Fruit fly (Drosophila melanogaster): Measurements from ENCODE around the gene G9a.
A peak's percentile ranks its signal among the peaks of the same experiment; 100 is the strongest.

G9a gene

DNA sequence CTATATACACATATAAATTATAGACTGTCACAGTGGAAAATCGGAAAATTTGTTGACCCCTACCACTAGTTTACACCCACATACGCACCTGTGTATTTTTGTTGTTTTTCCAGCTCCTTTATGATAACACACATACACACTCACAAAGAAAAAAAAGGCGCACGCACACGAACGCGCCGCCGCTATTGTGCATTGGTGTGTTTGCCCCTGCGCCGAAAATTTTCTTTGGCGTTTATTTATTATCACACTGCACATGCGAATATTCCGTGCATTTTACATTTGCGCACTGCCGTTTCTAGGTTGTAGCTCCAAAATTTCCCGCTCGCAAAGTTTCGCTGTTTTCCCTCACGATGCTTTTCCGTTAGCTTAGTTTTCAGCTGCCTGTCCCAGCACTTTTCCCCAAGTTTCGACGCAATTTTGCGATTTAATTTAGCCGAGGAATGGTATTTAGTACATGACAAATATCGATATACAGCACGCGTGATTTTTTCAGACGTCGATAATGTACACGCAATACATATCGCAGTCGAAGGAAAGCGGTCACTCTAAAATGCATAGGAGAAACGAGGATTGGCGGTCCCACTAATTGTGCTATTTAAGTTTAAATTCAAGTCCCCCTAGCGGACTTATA is 33.4 kb downstream of the G9a start, which contains the start of the genes CG3777 and ewg (continued):
- no peak for TF ChIP-seq schlank (tag; optimal IDR thresholded peaks at IDR 0.05)
- TF ChIP-seq CG9797 (GFP tag; optimal IDR thresholded peaks at IDR 0.05), result peak; percentile 93
- peak; percentile 39; the same call in 1 of the 2 replicates for TF ChIP-seq CG4360 (GFP tag; IDR thresholded peaks at IDR 0.05)
- TF ChIP-seq CG31388 (GFP tag; optimal IDR thresholded peaks at IDR 0.05), result no peak
- no peak for TF ChIP-seq BtbVII (GFP tag; optimal IDR thresholded peaks at IDR 0.05)
- no peak for TF ChIP-seq ro (GFP tag; IDR thresholded peaks at IDR 0.05)
- TF ChIP-seq Asciz (GFP tag; optimal IDR thresholded peaks at IDR 0.05), result no peak
- peak; percentile 79 for TF ChIP-seq CG1603 (tag; optimal IDR thresholded peaks at IDR 0.05)
- TF ChIP-seq CG8924 (tag; optimal IDR thresholded peaks at IDR 0.05), result peak; percentile 30
- no peak for TF ChIP-seq CG13424 (tag; optimal IDR thresholded peaks at IDR 0.05)
- no peak for TF ChIP-seq ERR (GFP tag; optimal IDR thresholded peaks at IDR 0.05)
- no peak for TF ChIP-seq tx (GFP tag; optimal IDR thresholded peaks at IDR 0.05)
- TF ChIP-seq btn (GFP tag; optimal IDR thresholded peaks at IDR 0.05), result no peak
- no peak for TF ChIP-seq tup (GFP tag; optimal IDR thresholded peaks at IDR 0.05)
- no peak for TF ChIP-seq Gsc (GFP tag; IDR thresholded peaks at IDR 0.05)
- TF ChIP-seq fd3F (GFP tag; optimal IDR thresholded peaks at IDR 0.05), result no peak
- no peak for TF ChIP-seq Hsf (GFP tag; optimal IDR thresholded peaks at IDR 0.05)
- no peak for TF ChIP-seq CG31224 (GFP tag; IDR thresholded peaks at IDR 0.05)
- no peak for TF ChIP-seq CG11695 (GFP tag; IDR thresholded peaks at IDR 0.05)
- TF ChIP-seq pzg (GFP tag; optimal IDR thresholded peaks at IDR 0.05), result peak; percentile 91
- no peak for TF ChIP-seq gem (tag; optimal IDR thresholded peaks at IDR 0.05)
- peak; percentile 22 for TF ChIP-seq gro (GFP tag; optimal IDR thresholded peaks at IDR 0.05)
- no peak for TF ChIP-seq CG3065 (GFP tag; optimal IDR thresholded peaks at IDR 0.05)
- no peak for TF ChIP-seq Oaz (GFP tag; IDR thresholded peaks at IDR 0.05)
- TF ChIP-seq ase (GFP tag; IDR thresholded peaks at IDR 0.05), result no peak
- TF ChIP-seq cad (GFP tag; optimal IDR thresholded peaks at IDR 0.05), result no peak
- peak; percentile 7 for TF ChIP-seq wek (GFP tag; optimal IDR thresholded peaks at IDR 0.05)
- no peak for TF ChIP-seq CG10543 (GFP tag; optimal IDR thresholded peaks at IDR 0.05)
- TF ChIP-seq lilli (GFP tag; optimal IDR thresholded peaks at IDR 0.05), result no peak
- TF ChIP-seq CG12104 (GFP tag; optimal IDR thresholded peaks at IDR 0.05), result no peak
- no peak for TF ChIP-seq CG12219 (GFP tag; optimal IDR thresholded peaks at IDR 0.05)
- no peak for TF ChIP-seq Stat92E (GFP tag; optimal IDR thresholded peaks at IDR 0.05)
- no peak for TF ChIP-seq CG31441 (GFP tag; IDR thresholded peaks at IDR 0.05)
- no peak for TF ChIP-seq CG2678 (tag; optimal IDR thresholded peaks at IDR 0.05)
- TF ChIP-seq Sry-δ (GFP tag; optimal IDR thresholded peaks at IDR 0.05), result peak; percentile 87
- peak; percentile 74 for TF ChIP-seq Ets65A (GFP tag)
- TF ChIP-seq CG16779 (GFP tag; IDR thresholded peaks at IDR 0.05), result no peak
- peak; percentile 26 for TF ChIP-seq p53 (GFP tag; optimal IDR thresholded peaks at IDR 0.05)
- no peak for TF ChIP-seq CG4282 (GFP tag; optimal IDR thresholded peaks at IDR 0.05)
- TF ChIP-seq dm (GFP tag; optimal IDR thresholded peaks at IDR 0.05), result peak; percentile 37
- peak; percentile 93 for TF ChIP-seq tna (GFP tag; IDR thresholded peaks at IDR 0.05; ENCODE audit: partially characterized antibody)
- TF ChIP-seq CG18619 (GFP tag; optimal IDR thresholded peaks at IDR 0.05), result no peak
- TF ChIP-seq Trl (optimal IDR thresholded peaks at IDR 0.05), result no peak
- no peak for TF ChIP-seq Trl (GFP tag; optimal IDR thresholded peaks at IDR 0.05)
- TF ChIP-seq da (GFP tag; optimal IDR thresholded peaks at IDR 0.05), result no peak
- TF ChIP-seq CG11398 (GFP tag; optimal IDR thresholded peaks at IDR 0.05), result no peak
- TF ChIP-seq MBD-R2 (GFP tag; IDR thresholded peaks at IDR 0.05), result peak; percentile 32; the same call in 1 of the 2 replicates
- TF ChIP-seq GATAe (GFP tag; conservative IDR thresholded peaks at IDR 0.05), result no peak
- no peak for TF ChIP-seq Hr78 (GFP tag; optimal IDR thresholded peaks at IDR 0.05)
- no peak for TF ChIP-seq CG10654 (GFP tag; optimal IDR thresholded peaks at IDR 0.05)
- no peak for TF ChIP-seq CG4328 (GFP tag; optimal IDR thresholded peaks at IDR 0.05)
